Worm (Caenorhabditis elegans) whole organism, mixed stage, embryonic: ENCODE data around the gene ajm-1.

Source experiments
- elt-3 ChIP-seq: fragments of 150-350 bp; optimal IDR thresholded peaks from 2 replicates; lab custom pipeline; 2014; ENCODE audit warnings: missing biosample characterization, missing genetic modification characterization
- nhr-237 ChIP-seq: fragments of 150-350 bp; optimal IDR thresholded peaks from 2 replicates; lab custom pipeline; 2014; ENCODE audit warnings: missing biosample characterization, missing genetic modification characterization

ce11 chrX:9053426-9053825 is 29.3 kb upstream of the ajm-1 start:
- no peak for TF ChIP-seq elt-3
- TF ChIP-seq nhr-237 = no peak
